Fruit fly (Drosophila melanogaster) whole organism, pupa: Measurements from ENCODE around the gene EMC6.

ENCODE experiments used
- CG10348 ChIP-seq: fragments of 200-800 bp; sonication (Bioruptor generic); IDR thresholded peaks from 2 replicates; pipeline ENCODE4 v1.3.6; 2022; ENCODE audit warnings: missing biosample characterization, missing genetic modification characterization
- CG12605 ChIP-seq: fragments of 200-800 bp; sonication (Bioruptor generic); IDR thresholded peaks from 2 replicates; pipeline ENCODE4 v1.3.6; 2022; ENCODE audit warnings: missing biosample characterization, missing genetic modification characterization
- CG13204 ChIP-seq: fragments of 200-800 bp; sonication (Bioruptor generic); optimal IDR thresholded peaks from 2 replicates; lab custom pipeline; 2018; ENCODE audit warnings: missing biosample characterization, mild to moderate bottlenecking, missing genetic modification characterization, moderate library complexity
- CG14655 ChIP-seq: fragments of 200-800 bp; sonication (Bioruptor generic); optimal IDR thresholded peaks from 3 replicates; lab custom pipeline; 2017; ENCODE audit warnings: mild to moderate bottlenecking, missing biosample characterization, missing genetic modification reagents, missing genetic modification characterization
- CG15710 ChIP-seq: fragments of 200-800 bp; sonication (Bioruptor generic); optimal IDR thresholded peaks from 2 replicates; lab custom pipeline; 2018; ENCODE audit warnings: missing biosample characterization, mild to moderate bottlenecking, missing genetic modification characterization, moderate library complexity
- CG17806 ChIP-seq: fragments of 200-800 bp; sonication (Bioruptor generic); optimal IDR thresholded peaks from 2 replicates; lab custom pipeline; 2018; ENCODE audit warnings: missing biosample characterization, mild to moderate bottlenecking, missing genetic modification characterization, moderate library complexity
- CG32121 ChIP-seq: fragments of 200-800 bp; sonication (Bioruptor generic); IDR thresholded peaks from 2 replicates; pipeline ENCODE4 v1.3.6; 2022; ENCODE audit warnings: missing biosample characterization, missing genetic modification characterization
- CG34367 ChIP-seq: fragments of 200-800 bp; sonication (Bioruptor generic); optimal IDR thresholded peaks from 2 replicates; lab custom pipeline; 2018; ENCODE audit warnings: missing biosample characterization, mild to moderate bottlenecking, missing genetic modification characterization
- CG4496 ChIP-seq: fragments of 200-800 bp; sonication (Bioruptor generic); IDR thresholded peaks from 3 replicates; pipeline ENCODE4 v1.3.6; 2022; ENCODE audit warnings: missing biosample characterization, missing genetic modification characterization
- CG8159 ChIP-seq: fragments of 200-800 bp; sonication (Bioruptor generic); optimal IDR thresholded peaks from 3 replicates; lab custom pipeline; 2018; ENCODE audit warnings: missing biosample characterization, mild to moderate bottlenecking, missing genetic modification characterization, moderate library complexity
- CG8301 ChIP-seq: fragments of 200-800 bp; sonication (Bioruptor generic); optimal IDR thresholded peaks from 2 replicates; lab custom pipeline; 2018; ENCODE audit warnings: missing biosample characterization, mild to moderate bottlenecking, missing genetic modification characterization
- CG9948 ChIP-seq: fragments of 200-800 bp; sonication (Bioruptor generic); optimal IDR thresholded peaks from 2 replicates; lab custom pipeline; 2018; ENCODE audit warnings: missing biosample characterization, mild to moderate bottlenecking, missing genetic modification characterization, moderate library complexity
- D1 ChIP-seq: fragments of 200-800 bp; sonication (Bioruptor generic); optimal IDR thresholded peaks from 2 replicates; lab custom pipeline; 2018; ENCODE audit warnings: missing biosample characterization, mild to moderate bottlenecking, missing genetic modification characterization, moderate library complexity
- EcR ChIP-seq: fragments of 200-800 bp; sonication (Bioruptor generic); optimal IDR thresholded peaks from 3 replicates; lab custom pipeline; 2019; ENCODE audit warnings: missing biosample characterization, missing genetic modification characterization, mild to moderate bottlenecking, moderate library complexity, missing genetic modification reagents
- Ets98B ChIP-seq: fragments of 200-800 bp; sonication (Bioruptor generic); IDR thresholded peaks from 2 replicates; pipeline ENCODE4 v1.3.6; 2022; ENCODE audit warnings: missing biosample characterization, missing genetic modification characterization
- Pif1A ChIP-seq: fragments of 200-800 bp; sonication (Bioruptor generic); optimal IDR thresholded peaks from 3 replicates; lab custom pipeline; 2016; ENCODE audit warnings: missing biosample characterization, missing genetic modification characterization
- Pif1B ChIP-seq: fragments of 200-800 bp; sonication (Bioruptor generic); optimal IDR thresholded peaks from 3 replicates; lab custom pipeline; 2016; ENCODE audit warnings: missing biosample characterization, missing genetic modification characterization
- Snoo ChIP-seq: fragments of 200-800 bp; sonication (Bioruptor generic); optimal IDR thresholded peaks from 3 replicates; lab custom pipeline; 2017; ENCODE audit warnings: missing biosample characterization, mild to moderate bottlenecking, missing genetic modification characterization, inconsistent platforms
- fd96Ca ChIP-seq: fragments of 200-800 bp; sonication (Bioruptor generic); IDR thresholded peaks from 3 replicates; pipeline ENCODE4 v1.3.6; 2022; ENCODE audit warnings: missing biosample characterization, missing genetic modification characterization
- gl ChIP-seq: fragments of 200-800 bp; sonication (Bioruptor generic); optimal IDR thresholded peaks from 2 replicates; lab custom pipeline; 2018; ENCODE audit warnings: missing biosample characterization, mild to moderate bottlenecking, missing genetic modification characterization
- rn ChIP-seq: fragments of 200-800 bp; sonication (Bioruptor generic); IDR thresholded peaks from 2 replicates; pipeline ENCODE4 v1.3.6; 2022; ENCODE audit warnings: missing biosample characterization, missing genetic modification characterization

Gene EMC6

dm6 chr3R:25050649-25051048 lies 25.8 kb upstream of the EMC6 start:
- TF ChIP-seq CG13204 (GFP tag; lab: Kevin White, UChicago) = no peak
- no peak for TF ChIP-seq CG32121 (GFP tag; lab: Robert Waterston, UW)
- TF ChIP-seq Ets98B (GFP tag; lab: Robert Waterston, UW) = no peak
- no peak for TF ChIP-seq gl (tag; lab: Kevin White, UChicago)
- TF ChIP-seq CG8301 = no peak
- no peak for TF ChIP-seq Snoo (tag; lab: Kevin White, UChicago)
- TF ChIP-seq fd96Ca (GFP tag; lab: Robert Waterston, UW) = no peak
- no peak for TF ChIP-seq Pif1B (GFP tag; lab: Kevin White, UChicago)
- TF ChIP-seq CG14655 (GFP tag; lab: Kevin White, UChicago) = no peak
- no peak for TF ChIP-seq CG34367 (tag; lab: Kevin White, UChicago)
- no peak for TF ChIP-seq D1 (tag; lab: Kevin White, UChicago)
- no peak for TF ChIP-seq CG4496 (GFP tag; lab: Robert Waterston, UW)
- no peak for TF ChIP-seq CG12605
- TF ChIP-seq rn (GFP tag; lab: Robert Waterston, UW) = no peak
- no peak for TF ChIP-seq CG9948 (tag; lab: Kevin White, UChicago)
- no peak for TF ChIP-seq CG17806 (tag; lab: Kevin White, UChicago)
- no peak for TF ChIP-seq EcR
- TF ChIP-seq CG10348 (GFP tag; lab: Robert Waterston, UW) = no peak
- TF ChIP-seq CG8159 (tag; lab: Kevin White, UChicago) = no peak

dm6 chr3R:25049742-25050517 lies 25.1 kb upstream of the EMC6 start:
- peak; percentile 59 for TF ChIP-seq Pif1B (GFP tag; lab: Kevin White, UChicago)
- no peak for TF ChIP-seq D1 (tag; lab: Kevin White, UChicago)
- no peak for TF ChIP-seq CG10348 (GFP tag; lab: Robert Waterston, UW)
- peak; percentile 44 for TF ChIP-seq gl (tag; lab: Kevin White, UChicago)
- TF ChIP-seq CG13204 (GFP tag; lab: Kevin White, UChicago) = no peak
- TF ChIP-seq Pif1A = no peak
- no peak for TF ChIP-seq CG14655 (GFP tag; lab: Kevin White, UChicago)
- TF ChIP-seq fd96Ca (GFP tag; lab: Robert Waterston, UW) = no peak
- no peak for TF ChIP-seq CG34367 (tag; lab: Kevin White, UChicago)
- TF ChIP-seq CG8301 = peak; percentile 5
- TF ChIP-seq EcR = peak; percentile 72
- TF ChIP-seq Ets98B (GFP tag; lab: Robert Waterston, UW) = no peak
- TF ChIP-seq rn (GFP tag; lab: Robert Waterston, UW) = no peak
- no peak for TF ChIP-seq CG8159 (tag; lab: Kevin White, UChicago)
- no peak for TF ChIP-seq CG32121 (GFP tag; lab: Robert Waterston, UW)
- no peak for TF ChIP-seq CG12605
- TF ChIP-seq Snoo (tag; lab: Kevin White, UChicago) = peak; percentile 39
- TF ChIP-seq CG4496 (GFP tag; lab: Robert Waterston, UW) = no peak
- peak; percentile 11 for TF ChIP-seq CG15710
- TF ChIP-seq CG9948 (tag; lab: Kevin White, UChicago) = no peak
- peak; percentile 13 for TF ChIP-seq CG17806 (tag; lab: Kevin White, UChicago)

dm6 chr3R:25049383-25049741 lies 24.5 kb upstream of the EMC6 start, which contains the start of gene CG11791:
Gene CG11791 (plus strand): TSS chr3R:25049616.
- TF ChIP-seq fd96Ca (GFP tag; lab: Robert Waterston, UW) (no peak), CG13204 (GFP tag; lab: Kevin White, UChicago) (no peak), CG10348 (GFP tag; lab: Robert Waterston, UW) (no peak), Pif1B (GFP tag; lab: Kevin White, UChicago) (no peak)

dm6 chr3R:25047504-25047903 lies 22.7 kb upstream of the EMC6 start, which contains the start of gene CG11790:
Gene CG11790 (plus strand): TSS chr3R:25047706.
- TF ChIP-seq EcR (no peak), CG4496 (GFP tag; lab: Robert Waterston, UW) (0 out of 3 replicates have a peak, but pooled peaks have one; percentile 31), CG32121 (GFP tag; lab: Robert Waterston, UW) (peak; percentile 15; the same call in 1 of the 2 replicates), CG15710 (no peak), CG17806 (tag; lab: Kevin White, UChicago) (no peak), CG8301 (no peak), CG10348 (GFP tag; lab: Robert Waterston, UW) (no peak), Pif1B (GFP tag; lab: Kevin White, UChicago) (no peak), CG8159 (tag; lab: Kevin White, UChicago) (no peak), CG14655 (GFP tag; lab: Kevin White, UChicago) (no peak), D1 (tag; lab: Kevin White, UChicago) (no peak), CG13204 (GFP tag; lab: Kevin White, UChicago) (no peak)
- TF ChIP-seq, all 21 proteins: peak for 2

- TF ChIP-seq CG17806 (tag; lab: Kevin White, UChicago) (no peak), Pif1B (GFP tag; lab: Kevin White, UChicago) (no peak), CG34367 (tag; lab: Kevin White, UChicago) (no peak), Snoo (tag; lab: Kevin White, UChicago) (no peak), CG15710 (no peak), CG4496 (GFP tag; lab: Robert Waterston, UW) (no peak), CG14655 (GFP tag; lab: Kevin White, UChicago) (no peak), CG8301 (no peak), rn (GFP tag; lab: Robert Waterston, UW) (no peak), CG13204 (GFP tag; lab: Kevin White, UChicago) (no peak), Ets98B (GFP tag; lab: Robert Waterston, UW) (no peak)
Measured at dm6 chr3R:25046023-25046422, 21.2 kb upstream of the EMC6 start, which contains the start of gene CG11786. Gene CG11786 (plus strand): TSS chr3R:25046323.
